Fruit fly (Drosophila melanogaster): ENCODE measurements around the gene awd.

The awd gene

dm6 chr3R:31709142-31709541 lies 36.7 kb downstream of the awd start:
- TF ChIP-seq noc (tag; optimal IDR thresholded peaks at IDR 0.05) = no peak

- TF ChIP-seq noc (tag; optimal IDR thresholded peaks at IDR 0.05) = no peak
These were observed 37.6 kb downstream of the awd start, which contains the start of gene CG42693 for dm6 chr3R:31708240-31708639. CG42693 (minus strand) TSS chr3R:31708340.

dm6 chr3R:31706895-31707238 lies 39.0 kb downstream of the awd start:
- no peak for TF ChIP-seq noc (tag; optimal IDR thresholded peaks at IDR 0.05)

dm6 chr3R:31706142-31706894 lies 39.6 kb downstream of the awd start:
- no peak for TF ChIP-seq noc (tag; optimal IDR thresholded peaks at IDR 0.05)

- no peak for TF ChIP-seq noc (tag; optimal IDR thresholded peaks at IDR 0.05)
These were observed 41.2 kb downstream of the awd start for dm6 chr3R:31704524-31705215.

- no peak for TF ChIP-seq noc (tag; optimal IDR thresholded peaks at IDR 0.05)
These were observed 42.5 kb downstream of the awd start for dm6 chr3R:31703370-31703769.

dm6 chr3R:31701934-31702333 lies 43.9 kb downstream of the awd start:
- no peak for TF ChIP-seq noc (tag; optimal IDR thresholded peaks at IDR 0.05)

- no peak for TF ChIP-seq noc (tag; optimal IDR thresholded peaks at IDR 0.05)
These were observed 45.7 kb downstream of the awd start for dm6 chr3R:31700212-31700611.

- no peak for TF ChIP-seq noc (tag; optimal IDR thresholded peaks at IDR 0.05)
These were observed 47.6 kb downstream of the awd start for dm6 chr3R:31698143-31698776.

dm6 chr3R:31697606-31698005 lies 48.3 kb downstream of the awd start:
- no peak for TF ChIP-seq noc (tag; optimal IDR thresholded peaks at IDR 0.05)

dm6 chr3R:31696664-31697063 lies 49.2 kb downstream of the awd start:
- no peak for TF ChIP-seq noc (tag; optimal IDR thresholded peaks at IDR 0.05)
